Fruit fly (Drosophila melanogaster): ENCODE results near the gene Ctl2.

Ctl2 gene

dm6 chr3R:29148072-29148471 lies 24.9 kb downstream of the Ctl2 start, which contains the start of the genes CG11882 and Pglym78 (continued):
- TF ChIP-seq CoRest (tag; optimal IDR thresholded peaks at IDR 0.05) (peak; percentile 55), CG1602 (GFP tag; optimal IDR thresholded peaks at IDR 0.05) (no peak), CG11723 (GFP tag; optimal IDR thresholded peaks at IDR 0.05) (no peak), Sry-δ (GFP tag; optimal IDR thresholded peaks at IDR 0.05) (peak; percentile 89), bowl (GFP tag; IDR thresholded peaks at IDR 0.05) (no peak), Dip3 (GFP tag; optimal IDR thresholded peaks at IDR 0.05) (peak; percentile 5), pfk (GFP tag; optimal IDR thresholded peaks at IDR 0.05) (no peak), caup (GFP tag; optimal IDR thresholded peaks at IDR 0.05; ENCODE audit: severe bottlenecking) (peak; percentile 44), vfl (GFP tag; optimal IDR thresholded peaks at IDR 0.05) (peak; percentile 8), Aef1 (GFP tag; IDR thresholded peaks at IDR 0.05) (peak; percentile 21; the same call in 1 of the 3 replicates), Fer2 (tag; optimal IDR thresholded peaks at IDR 0.05) (no peak), stwl (tag; optimal IDR thresholded peaks at IDR 0.05) (peak; percentile 90), grn (GFP tag; optimal IDR thresholded peaks at IDR 0.05) (peak; percentile 67), CG10366 (GFP tag; IDR thresholded peaks at IDR 0.05) (no peak), stc (GFP tag; IDR thresholded peaks at IDR 0.05) (peak; percentile 51; the same call in 1 of the 2 replicates), Hand (GFP tag; optimal IDR thresholded peaks at IDR 0.05) (no peak), crol (GFP tag; IDR thresholded peaks at IDR 0.05) (peak; percentile 52; the same call in 1 of the 2 replicates), Nf-YA (GFP tag; IDR thresholded peaks at IDR 0.05) (no peak), Mad (GFP tag; optimal IDR thresholded peaks at IDR 0.05) (no peak), Camta (GFP tag; optimal IDR thresholded peaks at IDR 0.05) (peak; percentile 43), CG12104 (GFP tag; optimal IDR thresholded peaks at IDR 0.05) (no peak), Gsc (GFP tag; IDR thresholded peaks at IDR 0.05) (no peak), CG18262 (tag; optimal IDR thresholded peaks at IDR 0.05) (no peak), ap (GFP tag; IDR thresholded peaks at IDR 0.05) (no peak), CG13287 (GFP tag; IDR thresholded peaks at IDR 0.05; ENCODE audit: partially characterized antibody) (peak; percentile 78), Spps (tag; optimal IDR thresholded peaks at IDR 0.05) (no peak), Dp (GFP tag; optimal IDR thresholded peaks at IDR 0.05) (peak; percentile 76), phol (tag; optimal IDR thresholded peaks at IDR 0.05) (peak; percentile 28), Trl (optimal IDR thresholded peaks at IDR 0.05) (no peak), Trl (GFP tag; optimal IDR thresholded peaks at IDR 0.05) (peak; percentile 64), Awh (GFP tag; IDR thresholded peaks at IDR 0.05) (no peak), pita (GFP tag; optimal IDR thresholded peaks at IDR 0.05) (no peak), ken (GFP tag; IDR thresholded peaks at IDR 0.05) (0 out of 3 replicates have a peak, but pooled peaks have one; percentile 64), CG43689 (GFP tag; IDR thresholded peaks at IDR 0.05) (no peak), lbe (GFP tag; optimal IDR thresholded peaks at IDR 0.05) (no peak), CG10147 (GFP tag; optimal IDR thresholded peaks at IDR 0.05) (no peak), Hey (tag; optimal IDR thresholded peaks at IDR 0.05) (no peak), CG8089 (GFP tag; optimal IDR thresholded peaks at IDR 0.05) (no peak), gcm (GFP tag; optimal IDR thresholded peaks at IDR 0.05) (peak; percentile 9), pum (GFP tag; optimal IDR thresholded peaks at IDR 0.05) (peak; percentile 65), CG15011 (GFP tag; optimal IDR thresholded peaks at IDR 0.05) (no peak), CG8290 (GFP tag; optimal IDR thresholded peaks at IDR 0.05) (no peak), CG8290 (tag; optimal IDR thresholded peaks at IDR 0.05) (no peak), pho (GFP tag; optimal IDR thresholded peaks at IDR 0.05) (peak; percentile 73), CG17829 (tag; optimal IDR thresholded peaks at IDR 0.05) (peak; percentile 17), CG11560 (tag; IDR thresholded peaks at IDR 0.05) (no peak), CG8359 (GFP tag; optimal IDR thresholded peaks at IDR 0.05; ENCODE audit: borderline replicate concordance) (no peak), ac (GFP tag; optimal IDR thresholded peaks at IDR 0.05) (no peak), CG12155 (GFP tag; optimal IDR thresholded peaks at IDR 0.05) (peak; percentile 57), CG14965 (GFP tag; optimal IDR thresholded peaks at IDR 0.05; ENCODE audit: borderline replicate concordance) (no peak), Elba2 (GFP tag; optimal IDR thresholded peaks at IDR 0.05) (peak; percentile 81), CG6791 (GFP tag; IDR thresholded peaks at IDR 0.05; ENCODE audit: partially characterized antibody) (peak; percentile 62; the same call in 2 of the 3 replicates)
